Fruit fly (Drosophila melanogaster): ENCODE measurements around the gene Tpi.

Gene Tpi

DNA sequence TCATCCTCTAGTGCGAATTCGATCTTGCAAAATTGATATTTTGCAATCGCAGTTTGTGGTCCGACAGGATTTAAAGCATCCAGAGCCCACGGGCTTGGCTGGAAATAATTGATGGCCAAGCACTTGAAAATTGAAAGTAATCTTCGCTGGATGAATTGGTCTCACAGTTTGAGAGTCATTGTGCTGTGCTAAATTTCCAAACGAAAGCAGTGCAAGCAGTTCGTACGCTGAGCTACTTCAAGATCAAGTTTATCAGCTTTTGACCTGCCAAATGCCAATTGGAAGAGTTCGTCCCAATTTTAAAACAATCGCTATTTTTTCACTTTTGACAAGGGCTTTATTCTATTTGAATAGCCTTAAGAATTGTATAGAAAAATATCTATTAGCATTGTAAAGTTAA lies 19.5 kb upstream of the Tpi start (continued):
- TF ChIP-seq CG10959 (GFP tag; IDR thresholded peaks at IDR 0.05) (no peak), CG12659 (GFP tag; optimal IDR thresholded peaks at IDR 0.05) (no peak), NC2α (GFP tag; optimal IDR thresholded peaks at IDR 0.05) (no peak), CG3281 (GFP tag; optimal IDR thresholded peaks at IDR 0.05) (no peak), abd-A (tag; optimal IDR thresholded peaks at IDR 0.05) (no peak), CG2120 (GFP tag; optimal IDR thresholded peaks at IDR 0.05) (no peak), dan (GFP tag; IDR thresholded peaks at IDR 0.05) (no peak), CG18262 (tag; optimal IDR thresholded peaks at IDR 0.05) (no peak), CG7271 (tag; optimal IDR thresholded peaks at IDR 0.05) (no peak), Fer1 (GFP tag; optimal IDR thresholded peaks at IDR 0.05) (no peak), CG14441 (GFP tag; IDR thresholded peaks at IDR 0.05) (no peak), Antp (GFP tag; optimal IDR thresholded peaks at IDR 0.05) (no peak), cas (GFP tag; IDR thresholded peaks at IDR 0.05) (no peak), CG15601 (tag; optimal IDR thresholded peaks at IDR 0.05) (peak; percentile 32), ac (GFP tag; optimal IDR thresholded peaks at IDR 0.05) (no peak), vnd (GFP tag; IDR thresholded peaks at IDR 0.05; ENCODE audit: partially characterized antibody) (no peak), Max (GFP tag; optimal IDR thresholded peaks at IDR 0.05) (no peak), nerfin-1 (tag; optimal IDR thresholded peaks at IDR 0.05) (no peak), klu (GFP tag; IDR thresholded peaks at IDR 0.05) (no peak), exex (tag; optimal IDR thresholded peaks at IDR 0.05) (no peak), CG33557 (GFP tag; optimal IDR thresholded peaks at IDR 0.05) (no peak), Doc3 (GFP tag; IDR thresholded peaks at IDR 0.05; ENCODE audit: partially characterized antibody) (no peak), bbx (GFP tag; IDR thresholded peaks at IDR 0.05; ENCODE audit: partially characterized antibody) (0 out of 2 replicates have a peak, but pooled peaks have one; percentile 22), YL-1 (GFP tag; optimal IDR thresholded peaks at IDR 0.05) (no peak), Mes4 (GFP tag; optimal IDR thresholded peaks at IDR 0.05) (no peak), Dip3 (GFP tag; optimal IDR thresholded peaks at IDR 0.05) (no peak), Hey (tag; optimal IDR thresholded peaks at IDR 0.05) (no peak), CG6791 (GFP tag; IDR thresholded peaks at IDR 0.05; ENCODE audit: partially characterized antibody) (peak; percentile 65; the same call in 2 of the 3 replicates), sc (optimal IDR thresholded peaks at IDR 0.05) (no peak), sc (GFP tag; optimal IDR thresholded peaks at IDR 0.05) (no peak), odd (GFP tag; optimal IDR thresholded peaks at IDR 0.05) (no peak), Rfx (GFP tag; IDR thresholded peaks at IDR 0.05) (no peak), bsh (GFP tag; optimal IDR thresholded peaks at IDR 0.05) (no peak), Fer3 (tag; optimal IDR thresholded peaks at IDR 0.05) (no peak), ATbp (GFP tag; optimal IDR thresholded peaks at IDR 0.05) (no peak), Xrp1 (GFP tag; IDR thresholded peaks at IDR 0.05) (no peak), chn (GFP tag; optimal IDR thresholded peaks at IDR 0.05) (no peak), NK7.1 (GFP tag; optimal IDR thresholded peaks at IDR 0.05) (no peak), insv (GFP tag; optimal IDR thresholded peaks at IDR 0.05) (peak in 1 of 2 experiments; percentile 71), CG12942 (GFP tag; optimal IDR thresholded peaks at IDR 0.05) (no peak), CG18011 (GFP tag; optimal IDR thresholded peaks at IDR 0.05) (peak; percentile 55), zf30C (GFP tag; optimal IDR thresholded peaks at IDR 0.05) (no peak), corto (GFP tag; optimal IDR thresholded peaks at IDR 0.05) (no peak), nom (GFP tag; optimal IDR thresholded peaks at IDR 0.05) (no peak), HLH3B (GFP tag; IDR thresholded peaks at IDR 0.05) (no peak), tx (GFP tag; optimal IDR thresholded peaks at IDR 0.05) (no peak), mld (GFP tag; IDR thresholded peaks at IDR 0.05; ENCODE audit: partially characterized antibody) (no peak), cad (GFP tag; optimal IDR thresholded peaks at IDR 0.05) (peak; percentile 75), gsb-n (tag; optimal IDR thresholded peaks at IDR 0.05) (peak; percentile 31), scrt (GFP tag; optimal IDR thresholded peaks at IDR 0.05) (no peak), CG7357 (GFP tag; IDR thresholded peaks at IDR 0.05) (no peak)
